Worm (Caenorhabditis elegans) whole organism, L2 larva: ENCODE results near the gene sumv-1.

Experiments
- ama-1 ChIP-seq: fragments of 150-350 bp; optimal IDR thresholded peaks from 2 replicates; lab custom pipeline; 2018; ENCODE audit warnings: inconsistent platforms
- nhr-10 ChIP-seq: sonication (generic microtip); optimal IDR thresholded peaks from 2 replicates; lab custom pipeline; 2017; ENCODE audit warnings: missing biosample characterization, missing genetic modification characterization
- unc-39 ChIP-seq: fragments of 150-350 bp; optimal IDR thresholded peaks from 2 replicates; lab custom pipeline; 2014; ENCODE audit warnings: missing biosample characterization, missing genetic modification characterization
- ztf-4 ChIP-seq: fragments of 150-350 bp; optimal IDR thresholded peaks from 2 replicates; lab custom pipeline; 2014; ENCODE audit warnings: missing biosample characterization, missing genetic modification characterization

DNA sequence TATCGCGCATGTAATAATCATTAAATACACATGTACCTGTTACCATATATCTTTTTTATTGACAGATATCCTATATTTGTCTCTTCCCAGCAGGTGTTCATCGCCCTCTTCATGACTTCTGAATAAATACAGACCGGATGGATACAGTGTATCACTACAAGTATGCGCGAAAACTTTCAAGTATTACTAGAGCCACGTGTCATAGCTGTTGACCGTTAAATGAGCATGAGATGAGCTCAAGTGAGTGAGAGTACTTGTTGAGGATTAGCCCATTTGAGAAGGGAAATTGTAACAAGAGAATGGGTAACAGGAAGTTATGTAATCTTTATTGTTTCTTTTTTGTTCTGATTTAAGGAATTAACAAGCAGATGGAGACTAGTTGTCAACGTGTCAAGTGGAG, 8.9 kb downstream of the sumv-1 start:
- no peak for TF ChIP-seq ztf-4 (tag; lab: Kevin White, UChicago)
- TF ChIP-seq ama-1 (lab: Kevin White, UChicago) = no peak
- no peak for TF ChIP-seq nhr-10
- TF ChIP-seq unc-39 = no peak
